Fruit fly (Drosophila melanogaster) whole organism, wandering third instar larva: Measurements from ENCODE around the gene CG5412.
A peak's percentile ranks its signal among the peaks of the same experiment; 100 is the strongest.

Experiments used
- Rel ChIP-seq, 2 experiments: fragments of 200-800 bp; sonication (Bioruptor generic) in 1 of 2; optimal IDR thresholded peaks; 2 replicates in 1 of 2; 3 replicates in 1 of 2; lab custom pipeline; 2016 to 2019; ENCODE audit warnings: mild to moderate bottlenecking in 2 of 2, missing biosample characterization in 2 of 2, missing genetic modification characterization in 2 of 2, moderate library complexity in 1 of 2
- Sp1 ChIP-seq: fragments of 200-800 bp; sonication (Bioruptor generic); optimal IDR thresholded peaks from 3 replicates; lab custom pipeline; 2019; ENCODE audit warnings: missing biosample characterization, mild to moderate bottlenecking, missing genetic modification characterization, moderate library complexity
- Vsx2 ChIP-seq: fragments of 200-300, 225-300 bp; sonication (Bioruptor generic); optimal IDR thresholded peaks from 2 replicates; lab custom pipeline; 2018; ENCODE audit warnings: missing biosample characterization, missing genetic modification characterization; ENCODE audit not compliant: partially characterized antibody
- pan ChIP-seq: fragments of >200 bp; optimal IDR thresholded peaks from 2 replicates; lab custom pipeline; 2017

DNA sequence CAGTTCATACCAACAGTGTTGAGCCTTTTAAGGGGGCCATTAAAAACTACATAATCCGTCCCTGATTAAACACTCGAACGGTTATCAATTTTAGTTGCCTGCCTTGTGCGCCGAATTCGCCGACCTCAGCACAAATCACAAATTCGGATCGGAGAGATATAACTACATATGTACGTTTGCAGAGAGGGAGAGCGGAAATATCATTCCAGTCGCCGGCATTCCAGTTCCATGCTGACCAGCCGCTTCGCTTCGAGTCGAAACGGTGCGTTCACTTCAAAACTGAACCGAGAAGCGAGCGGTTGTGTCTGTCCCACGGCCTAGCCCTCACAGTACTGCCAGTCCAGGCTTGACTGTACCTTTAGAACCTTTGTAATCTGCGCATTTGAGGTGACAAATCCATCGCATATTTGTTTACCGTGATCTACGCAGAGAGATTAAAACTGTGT, 2.3 kb upstream of the CG5412 start:
- TF ChIP-seq Sp1 = peak; percentile 48
- no peak for TF ChIP-seq Rel (GFP tag; optimal IDR thresholded peaks at IDR 0.05; lab: Kevin White, UChicago)
- peak; percentile 14 for TF ChIP-seq Rel (tag; optimal IDR thresholded peaks at IDR 0.05; lab: Kevin White, UChicago)
- no peak for TF ChIP-seq Vsx2
- TF ChIP-seq pan (lab: Kevin White, UChicago) = no peak
